Fruit fly (Drosophila melanogaster) whole organism: ENCODE measurements around the gene CG31041.
A peak's percentile ranks its signal among the peaks of the same experiment; 100 is the strongest.

Experiments
- CG8478 ChIP-seq: fragments of >200 bp; optimal IDR thresholded peaks from 2 replicates; lab custom pipeline; 2018; ENCODE audit warnings: inconsistent platforms
- Dll ChIP-seq: fragments of >200 bp; optimal IDR thresholded peaks from 2 replicates; lab custom pipeline; 2017
- EcR ChIP-seq, 2 experiments: fragments of >200 bp; optimal IDR thresholded peaks; 2 replicates each; lab custom pipeline; 2017; ENCODE audit warnings: missing biosample characterization in 2 of 2, missing genetic modification characterization in 2 of 2, missing genetic modification reagents in 2 of 2
- pan ChIP-seq: fragments of >200 bp; optimal IDR thresholded peaks from 2 replicates; lab custom pipeline; 2017
- psq ChIP-seq: fragments of >200 bp; optimal IDR thresholded peaks from 2 replicates; lab custom pipeline; 2017
- usp ChIP-seq: fragments of >200 bp; optimal IDR thresholded peaks from 2 replicates; lab custom pipeline; 2017; ENCODE audit warnings: missing biosample characterization, missing genetic modification characterization, mixed read lengths

CG31041 gene

dm6 chr3R:29590806-29591205, at the start of gene CG31041:
Gene CG31041 (minus strand): TSS chr3R:29590906.
- TF ChIP-seq Dll (lab: Kevin White, UChicago) (no peak), CG8478 (no peak), psq (no peak), usp (GFP tag; lab: Kevin White, UChicago) (no peak), EcR (GFP tag; optimal IDR thresholded peaks at IDR 0.05; lab: Kevin White, UChicago) (no peak), pan (lab: Kevin White, UChicago) (no peak)

- TF ChIP-seq CG8478: no peak
- TF ChIP-seq usp (GFP tag; lab: Kevin White, UChicago): no peak
- TF ChIP-seq psq: no peak
- TF ChIP-seq Dll (lab: Kevin White, UChicago): no peak
- no peak for TF ChIP-seq pan (lab: Kevin White, UChicago)
- no peak for TF ChIP-seq EcR (GFP tag; optimal IDR thresholded peaks at IDR 0.05; lab: Kevin White, UChicago)
Observed at dm6 chr3R:29625883-29626282, 35.2 kb upstream of the CG31041 start.

dm6 chr3R:29620712-29621479, 30.2 kb upstream of the CG31041 start:
- TF ChIP-seq CG8478 (no peak), usp (GFP tag; lab: Kevin White, UChicago) (no peak), EcR (GFP tag; optimal IDR thresholded peaks at IDR 0.05; lab: Kevin White, UChicago) (no peak), psq (no peak), Dll (lab: Kevin White, UChicago) (no peak)

dm6 chr3R:29618515-29619157, 27.9 kb upstream of the CG31041 start, which contains the start of gene CG1907:
Gene CG1907 (plus strand): TSS chr3R:29619065.
- TF ChIP-seq usp (GFP tag; lab: Kevin White, UChicago) (no peak), psq (no peak), CG8478 (no peak), Dll (lab: Kevin White, UChicago) (peak; percentile 90), EcR (GFP tag; optimal IDR thresholded peaks at IDR 0.05; lab: Kevin White, UChicago) (no peak), pan (lab: Kevin White, UChicago) (no peak)

- TF ChIP-seq CG8478: no peak
- no peak for TF ChIP-seq psq
- no peak for TF ChIP-seq EcR (GFP tag; optimal IDR thresholded peaks at IDR 0.05; lab: Kevin White, UChicago)
- no peak for TF ChIP-seq Dll (lab: Kevin White, UChicago)
- no peak for TF ChIP-seq pan (lab: Kevin White, UChicago)
- no peak for TF ChIP-seq usp (GFP tag; lab: Kevin White, UChicago)
Observed at dm6 chr3R:29617709-29618212, 27.1 kb upstream of the CG31041 start.

dm6 chr3R:29617197-29617596, 26.5 kb upstream of the CG31041 start:
- TF ChIP-seq pan (lab: Kevin White, UChicago) (no peak), EcR (GFP tag; optimal IDR thresholded peaks at IDR 0.05; lab: Kevin White, UChicago) (no peak)

dm6 chr3R:29610958-29611357, 20.3 kb upstream of the CG31041 start:
- TF ChIP-seq pan (lab: Kevin White, UChicago): no peak
- TF ChIP-seq EcR (GFP tag; optimal IDR thresholded peaks at IDR 0.05; lab: Kevin White, UChicago): no peak
- no peak for TF ChIP-seq psq
- TF ChIP-seq Dll (lab: Kevin White, UChicago): no peak
- TF ChIP-seq usp (GFP tag; lab: Kevin White, UChicago): no peak
- TF ChIP-seq CG8478: no peak

- TF ChIP-seq psq (no peak), Dll (lab: Kevin White, UChicago) (no peak), pan (lab: Kevin White, UChicago) (no peak), usp (GFP tag; lab: Kevin White, UChicago) (no peak), EcR (GFP tag; optimal IDR thresholded peaks at IDR 0.05; lab: Kevin White, UChicago) (no peak), CG8478 (no peak)
Observed at dm6 chr3R:29608177-29608576, 17.5 kb upstream of the CG31041 start, which contains the start of gene Diedel2. Gene Diedel2 (plus strand): TSS chr3R:29608477.

dm6 chr3R:29600762-29601161, 10.1 kb upstream of the CG31041 start, which contains the start of gene CG7568:
Gene CG7568 (minus strand): TSS chr3R:29600862.
- TF ChIP-seq EcR (GFP tag; optimal IDR thresholded peaks at IDR 0.05; lab: Kevin White, UChicago): no peak
- TF ChIP-seq psq: no peak
- TF ChIP-seq Dll (lab: Kevin White, UChicago): no peak
- no peak for TF ChIP-seq CG8478
- no peak for TF ChIP-seq usp (GFP tag; lab: Kevin White, UChicago)
- TF ChIP-seq pan (lab: Kevin White, UChicago): no peak

dm6 chr3R:29592139-29592814, 1.6 kb upstream of the CG31041 start:
- no peak for TF ChIP-seq EcR (GFP tag; optimal IDR thresholded peaks at IDR 0.05; lab: Kevin White, UChicago)
- no peak for TF ChIP-seq usp (GFP tag; lab: Kevin White, UChicago)
- TF ChIP-seq pan (lab: Kevin White, UChicago): no peak
- no peak for TF ChIP-seq CG8478
- no peak for TF ChIP-seq psq
- no peak for TF ChIP-seq Dll (lab: Kevin White, UChicago)

- TF ChIP-seq pan (lab: Kevin White, UChicago): no peak
- no peak for TF ChIP-seq CG8478
- no peak for TF ChIP-seq Dll (lab: Kevin White, UChicago)
- no peak for TF ChIP-seq usp (GFP tag; lab: Kevin White, UChicago)
- TF ChIP-seq EcR (GFP tag; optimal IDR thresholded peaks at IDR 0.05; lab: Kevin White, UChicago): no peak
- TF ChIP-seq psq: no peak
Observed at dm6 chr3R:29591481-29592138, 904 bp upstream of the CG31041 start, which contains the start of gene alph. Gene alph (plus strand): TSS chr3R:29591831.
